Worm (Caenorhabditis elegans): ENCODE results near the gene C17G10.7.
A peak's percentile ranks its signal among the peaks of the same experiment; 100 is the strongest.

DNA sequence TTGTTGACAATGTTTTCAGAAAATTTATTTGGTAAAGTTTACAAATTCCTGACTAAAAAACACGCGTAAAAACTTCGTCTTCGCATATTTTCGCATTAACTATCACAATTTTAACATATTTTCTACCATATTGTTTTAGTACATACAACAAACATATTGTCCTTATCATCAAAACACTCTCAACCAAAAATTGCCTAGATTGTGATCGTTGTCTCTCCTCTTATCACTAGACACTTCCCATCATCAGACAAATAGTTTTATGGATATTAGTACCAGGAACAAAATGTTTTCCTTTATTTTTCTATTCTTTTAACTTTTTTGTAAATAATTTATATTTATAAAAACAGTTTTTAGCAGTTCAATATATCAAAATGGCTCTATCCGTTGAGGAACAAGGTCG lies 46.3 kb downstream of the C17G10.7 start, which contains the start of gene C17C3.3:
- TF ChIP-seq aly-2 (tag; optimal IDR thresholded peaks at IDR 0.05) (no peak), unc-39 (tag; optimal IDR thresholded peaks at IDR 0.05) (no peak), elt-3 (tag; optimal IDR thresholded peaks at IDR 0.05) (no peak), ama-1 (optimal IDR thresholded peaks at IDR 0.05) (no peak), mab-5 (tag; optimal IDR thresholded peaks at IDR 0.05) (no peak), zag-1 (tag; optimal IDR thresholded peaks at IDR 0.05) (no peak), lin-11 (tag; optimal IDR thresholded peaks at IDR 0.05) (no peak), elt-1 (tag; optimal IDR thresholded peaks at IDR 0.05) (no peak), skn-1 (tag; optimal IDR thresholded peaks at IDR 0.05) (peak; percentile 6), sma-3 (GFP tag; optimal IDR thresholded peaks at IDR 0.05) (no peak)

Measured in whole organism, L2 larva.